Worm (Caenorhabditis elegans): ENCODE results near the gene lst-6.

The lst-6 gene

DNA sequence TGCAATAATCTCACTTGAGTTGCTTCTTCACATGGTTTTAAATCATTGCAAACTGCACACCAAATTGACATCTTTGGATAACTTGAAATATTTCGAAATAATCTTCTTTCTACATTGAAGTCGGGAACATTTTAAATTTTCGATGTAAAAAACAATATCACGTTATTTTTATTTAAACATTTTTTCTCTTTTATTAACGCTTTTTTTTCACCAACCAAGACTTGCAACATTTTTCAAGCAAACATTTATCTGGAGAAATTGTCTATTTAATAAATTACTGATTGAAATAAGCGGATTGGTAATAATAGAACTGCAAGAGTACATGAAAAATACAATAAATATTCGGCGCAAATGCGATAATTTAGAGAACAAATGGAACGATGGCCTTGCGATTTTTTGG lies 51.8 kb downstream of the lst-6 start, which contains the start of gene C15F1.5:
C15F1.5 (minus strand) TSS at position 101 of the 400 bp plus-strand sequence.
- no peak for TF ChIP-seq sem-4 (tag; optimal IDR thresholded peaks at IDR 0.05)
- TF ChIP-seq skn-1 (tag; optimal IDR thresholded peaks at IDR 0.05): no peak
- TF ChIP-seq elt-1 (tag; optimal IDR thresholded peaks at IDR 0.05): no peak
- TF ChIP-seq ceh-16 (tag; optimal IDR thresholded peaks at IDR 0.05): no peak
- TF ChIP-seq lin-11 (tag; optimal IDR thresholded peaks at IDR 0.05): no peak
- TF ChIP-seq dmd-4 (tag; optimal IDR thresholded peaks at IDR 0.05): no peak
- no peak for TF ChIP-seq nhr-11 (tag; optimal IDR thresholded peaks at IDR 0.05)
- TF ChIP-seq nhr-6 (tag; optimal IDR thresholded peaks at IDR 0.05): no peak
- no peak for TF ChIP-seq C34F6.9 (tag; optimal IDR thresholded peaks at IDR 0.05)
- TF ChIP-seq aly-2 (tag; optimal IDR thresholded peaks at IDR 0.05): no peak
- no peak for TF ChIP-seq lsy-2 (tag; optimal IDR thresholded peaks at IDR 0.05)
- no peak for TF ChIP-seq nhr-77 (tag; optimal IDR thresholded peaks at IDR 0.05)
- TF ChIP-seq unc-62 (GFP tag; optimal IDR thresholded peaks at IDR 0.05): no peak
- TF ChIP-seq nhr-12 (tag; optimal IDR thresholded peaks at IDR 0.05): no peak

DNA sequence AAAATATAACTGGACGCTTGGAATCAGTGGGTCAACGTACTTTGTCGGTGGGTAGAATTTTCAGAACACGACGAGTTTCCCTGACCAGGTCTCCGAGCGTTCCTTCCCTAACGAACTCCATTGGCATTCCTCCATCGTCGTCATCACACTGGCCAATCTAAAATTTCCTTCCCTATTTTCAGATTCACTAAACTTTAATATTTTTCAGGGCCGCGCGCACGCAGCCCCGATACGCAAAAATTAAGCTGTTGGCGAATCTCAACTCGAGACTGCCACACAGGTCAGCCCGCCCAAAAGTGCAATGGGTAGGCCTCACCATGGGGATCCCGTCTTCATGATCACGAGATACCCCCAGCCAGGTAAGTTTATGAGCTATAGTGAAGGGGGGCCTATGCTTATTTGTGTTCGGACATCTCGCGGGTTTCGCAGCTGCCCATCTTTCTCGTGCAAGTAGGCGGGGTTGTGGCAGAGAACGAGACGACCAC lies 54.1 kb downstream of the lst-6 start:
- TF ChIP-seq nhr-23 (tag; optimal IDR thresholded peaks at IDR 0.05): no peak
- no peak for TF ChIP-seq lin-39 (tag; optimal IDR thresholded peaks at IDR 0.05)
- TF ChIP-seq alr-1 (tag; optimal IDR thresholded peaks at IDR 0.05): no peak
- peak; percentile 8 for TF ChIP-seq ZK546.5 (tag; optimal IDR thresholded peaks at IDR 0.05)
- TF ChIP-seq mbf-1 (tag; optimal IDR thresholded peaks at IDR 0.05): no peak
- no peak for TF ChIP-seq elt-1 (tag; optimal IDR thresholded peaks at IDR 0.05)
- no peak for TF ChIP-seq nhr-11 (tag; optimal IDR thresholded peaks at IDR 0.05)
- TF ChIP-seq Y55F3AM.14 (GFP tag; optimal IDR thresholded peaks at IDR 0.05): peak; percentile 59
- no peak for TF ChIP-seq ztf-1 (GFP tag; conservative IDR thresholded peaks at IDR 0.05)
- peak; percentile 38 for TF ChIP-seq ceh-16 (tag; optimal IDR thresholded peaks at IDR 0.05)
- peak; percentile 62 for TF ChIP-seq gmeb-1 (tag; optimal IDR thresholded peaks at IDR 0.05)
- TF ChIP-seq nhr-129 (tag; optimal IDR thresholded peaks at IDR 0.05): peak; percentile 70
- TF ChIP-seq mdl-1 (tag; optimal IDR thresholded peaks at IDR 0.05): peak; percentile 66 to 76
- no peak for TF ChIP-seq ztf-11 (tag; optimal IDR thresholded peaks at IDR 0.05)
- peak; percentile 60 for TF ChIP-seq lin-13 (GFP tag; optimal IDR thresholded peaks at IDR 0.05)
- peak; percentile 70 for TF ChIP-seq F13H6.1 (tag; optimal IDR thresholded peaks at IDR 0.05)
- TF ChIP-seq snpc-4 (tag; optimal IDR thresholded peaks at IDR 0.05): peak; percentile 98
- no peak for TF ChIP-seq unc-39 (tag; optimal IDR thresholded peaks at IDR 0.05)
- peak; percentile 59 for TF ChIP-seq sem-4 (tag; optimal IDR thresholded peaks at IDR 0.05)
- peak; percentile 14 for TF ChIP-seq ceh-82 (tag; optimal IDR thresholded peaks at IDR 0.05)
- TF ChIP-seq R02D3.7 (tag; optimal IDR thresholded peaks at IDR 0.05): peak; percentile 34
- peak; percentile 41 for TF ChIP-seq ztf-4 (tag; optimal IDR thresholded peaks at IDR 0.05)
- peak; percentile 24 for TF ChIP-seq unc-55 (GFP tag; optimal IDR thresholded peaks at IDR 0.05)
- TF ChIP-seq nhr-21 (tag; optimal IDR thresholded peaks at IDR 0.05): peak; percentile 77
- peak; percentile 61 for TF ChIP-seq egl-27 (tag; optimal IDR thresholded peaks at IDR 0.05)
- TF ChIP-seq crh-2 (tag; optimal IDR thresholded peaks at IDR 0.05): peak; percentile 52
- TF ChIP-seq nhr-25 (tag; optimal IDR thresholded peaks at IDR 0.05): peak; percentile 41
- TF ChIP-seq C34F6.9 (tag; optimal IDR thresholded peaks at IDR 0.05): peak; percentile 67
- peak; percentile 66 for TF ChIP-seq zag-1 (tag; optimal IDR thresholded peaks at IDR 0.05)
- TF ChIP-seq sma-9 (GFP tag; optimal IDR thresholded peaks at IDR 0.05): peak; percentile 86
- no peak for TF ChIP-seq sma-9 (tag; optimal IDR thresholded peaks at IDR 0.05)
- no peak for TF ChIP-seq nhr-10 (tag; optimal IDR thresholded peaks at IDR 0.05)
- TF ChIP-seq mab-5 (tag; optimal IDR thresholded peaks at IDR 0.05): peak; percentile 41
- TF ChIP-seq dmd-4 (tag; optimal IDR thresholded peaks at IDR 0.05): no peak
- TF ChIP-seq nhr-6 (tag; optimal IDR thresholded peaks at IDR 0.05): peak; percentile 2
- peak; percentile 95 for TF ChIP-seq ama-1 (optimal IDR thresholded peaks at IDR 0.05)
- peak; percentile 44 for TF ChIP-seq nhr-77 (tag; optimal IDR thresholded peaks at IDR 0.05)
- TF ChIP-seq aly-2 (tag; optimal IDR thresholded peaks at IDR 0.05): no peak
- peak; percentile 40 for TF ChIP-seq fos-1 (tag; optimal IDR thresholded peaks at IDR 0.05)
- peak; percentile 86 for TF ChIP-seq sma-3 (GFP tag; optimal IDR thresholded peaks at IDR 0.05)
- peak; percentile 50 to 76 for TF ChIP-seq lsy-2 (tag; optimal IDR thresholded peaks at IDR 0.05)

Measured in whole organism, L2 larva.